Fruit fly (Drosophila melanogaster) whole organism, embryonic: ENCODE results near the gene L2HGDH.

Experiments
- Atf3 ChIP-seq: fragments of 200-800 bp; sonication (Bioruptor generic); optimal IDR thresholded peaks from 3 replicates; lab custom pipeline; 2016; ENCODE audit warnings: missing biosample characterization, missing genetic modification characterization
- Atf6 ChIP-seq: fragments of 200-800 bp; sonication (Bioruptor generic); IDR thresholded peaks from 2 replicates; pipeline ENCODE4 v1.3.6; 2022; ENCODE audit warnings: missing biosample characterization, missing genetic modification characterization
- Bgb ChIP-seq: fragments of 200-800 bp; sonication (Bioruptor generic); IDR thresholded peaks from 2 replicates; pipeline ENCODE4 v1.3.6; 2022; ENCODE audit warnings: missing biosample characterization, missing genetic modification characterization; ENCODE audit not compliant: partially characterized antibody
- CG1024 ChIP-seq: fragments of 200-800 bp; sonication (Bioruptor generic); IDR thresholded peaks from 2 replicates; pipeline ENCODE4 v1.3.6; 2022; ENCODE audit warnings: missing biosample characterization, missing genetic modification characterization
- CG10959 ChIP-seq: fragments of 200-800 bp; sonication (Bioruptor generic); IDR thresholded peaks from 2 replicates; pipeline ENCODE4 v1.3.6; 2022; ENCODE audit warnings: missing biosample characterization, missing genetic modification characterization
- CG10979 ChIP-seq: fragments of 200-800 bp; sonication (Bioruptor generic); optimal IDR thresholded peaks from 2 replicates; lab custom pipeline; 2018; ENCODE audit warnings: missing biosample characterization, mild to moderate bottlenecking, missing genetic modification characterization, moderate library complexity
- CG11504 ChIP-seq: fragments of 200-800 bp; sonication (Bioruptor generic); optimal IDR thresholded peaks from 3 replicates; lab custom pipeline; 2019; ENCODE audit warnings: missing biosample characterization, mild to moderate bottlenecking, missing genetic modification characterization, moderate library complexity
- CG11560 ChIP-seq: fragments of 200-800 bp; sonication (Bioruptor generic); IDR thresholded peaks from 3 replicates; pipeline ENCODE4 v1.3.6; 2022; ENCODE audit warnings: missing biosample characterization, missing genetic modification characterization
- CG12659 ChIP-seq: fragments of 200-800 bp; sonication (Bioruptor generic); optimal IDR thresholded peaks from 3 replicates; lab custom pipeline; 2017; ENCODE audit warnings: mild to moderate bottlenecking, missing biosample characterization, missing genetic modification reagents, missing genetic modification characterization
- CG14441 ChIP-seq: fragments of 200-800 bp; sonication (Bioruptor generic); IDR thresholded peaks from 2 replicates; pipeline ENCODE4 v1.3.6; 2022; ENCODE audit warnings: missing biosample characterization, missing genetic modification characterization
- CG15479 ChIP-seq: fragments of 200-800 bp; sonication (Bioruptor generic); optimal IDR thresholded peaks from 3 replicates; lab custom pipeline; 2019; ENCODE audit warnings: missing biosample characterization, mild to moderate bottlenecking, missing genetic modification characterization, moderate library complexity
- CG1603 ChIP-seq: fragments of 200-800 bp; sonication (Bioruptor generic); optimal IDR thresholded peaks from 2 replicates; lab custom pipeline; 2019; ENCODE audit warnings: missing biosample characterization, mild to moderate bottlenecking, missing genetic modification characterization, moderate library complexity
- CG1647 ChIP-seq: fragments of 200-800 bp; sonication (Bioruptor generic); optimal IDR thresholded peaks from 3 replicates; lab custom pipeline; 2016; ENCODE audit warnings: missing biosample characterization, missing genetic modification characterization
- CG16815 ChIP-seq: fragments of 200-800 bp; sonication (Bioruptor generic); optimal IDR thresholded peaks from 3 replicates; lab custom pipeline; 2017; ENCODE audit warnings: missing biosample characterization, mild to moderate bottlenecking, missing genetic modification characterization
- CG17186 ChIP-seq: fragments of 200-800 bp; sonication (Bioruptor generic); optimal IDR thresholded peaks from 3 replicates; lab custom pipeline; 2017; ENCODE audit warnings: missing biosample characterization, missing genetic modification reagents, missing genetic modification characterization
- CG1832 ChIP-seq: fragments of 200-800 bp; sonication (Bioruptor generic); optimal IDR thresholded peaks from 2 replicates; lab custom pipeline; 2017; ENCODE audit warnings: missing biosample characterization, mild to moderate bottlenecking, missing genetic modification characterization, inconsistent platforms
- CG32772 ChIP-seq: fragments of 200-800 bp; sonication (Bioruptor generic); IDR thresholded peaks from 2 replicates; pipeline ENCODE4 v1.3.6; 2022; ENCODE audit warnings: missing biosample characterization, missing genetic modification characterization
- CG34376 ChIP-seq: fragments of 200-800 bp; sonication (Bioruptor generic); optimal IDR thresholded peaks from 2 replicates; lab custom pipeline; 2018; ENCODE audit warnings: missing biosample characterization, mild to moderate bottlenecking, missing genetic modification characterization
- CG6791 ChIP-seq: fragments of 200-800 bp; sonication (Bioruptor generic); IDR thresholded peaks from 3 replicates; pipeline ENCODE4 v1.3.6; 2022; ENCODE audit warnings: missing biosample characterization, missing genetic modification characterization; ENCODE audit not compliant: partially characterized antibody
- CG8290 ChIP-seq, 3 experiments: fragments of 200-800 bp; sonication (Bioruptor generic); optimal IDR thresholded peaks; 2 replicates each; lab custom pipeline; 2016 to 2019; ENCODE audit warnings: missing biosample characterization in 3 of 3, missing genetic modification characterization in 3 of 3, mild to moderate bottlenecking in 2 of 3, moderate library complexity in 1 of 3
- CG8765 ChIP-seq: fragments of 200-800 bp; sonication (Bioruptor generic); IDR thresholded peaks from 2 replicates; pipeline ENCODE4 v1.3.6; 2022; ENCODE audit warnings: missing biosample characterization, missing genetic modification characterization
- CG9876 ChIP-seq: fragments of 200-800 bp; sonication (Bioruptor generic); optimal IDR thresholded peaks from 2 replicates; lab custom pipeline; 2016; ENCODE audit warnings: missing biosample characterization, missing genetic modification characterization
- CrebB ChIP-seq: fragments of 200-800 bp; sonication (Bioruptor generic); optimal IDR thresholded peaks from 3 replicates; lab custom pipeline; 2018; ENCODE audit warnings: missing biosample characterization, mild to moderate bottlenecking, missing genetic modification characterization
- Dek ChIP-seq: fragments of 200-800 bp; sonication (Bioruptor generic); optimal IDR thresholded peaks from 3 replicates; lab custom pipeline; 2019; ENCODE audit warnings: missing biosample characterization, mild to moderate bottlenecking, missing genetic modification characterization, moderate library complexity
- Dip2 ChIP-seq: fragments of 200-800 bp; sonication (Bioruptor generic); IDR thresholded peaks from 2 replicates; pipeline ENCODE4 v1.3.6; 2022; ENCODE audit warnings: missing biosample characterization, missing genetic modification characterization
- GATAe ChIP-seq: fragments of 200-800 bp; sonication (Bioruptor generic); conservative IDR thresholded peaks from 2 replicates; pipeline ENCODE4 v1.3.6; 2022; ENCODE audit warnings: missing biosample characterization, missing genetic modification characterization
- HLH4C ChIP-seq: fragments of 200-800 bp; sonication (Bioruptor generic); IDR thresholded peaks from 3 replicates; pipeline ENCODE4 v1.3.6; 2022; ENCODE audit warnings: missing biosample characterization, missing genetic modification characterization; ENCODE audit not compliant: partially characterized antibody
- Hand ChIP-seq: fragments of 200-800 bp; sonication (Bioruptor generic); optimal IDR thresholded peaks from 2 replicates; lab custom pipeline; 2017; ENCODE audit warnings: mild to moderate bottlenecking, missing biosample characterization, missing genetic modification reagents, missing genetic modification characterization
- NFAT ChIP-seq: fragments of 200-800 bp; sonication (Bioruptor generic); IDR thresholded peaks from 2 replicates; pipeline ENCODE4 v1.3.6; 2022; ENCODE audit warnings: missing biosample characterization, missing genetic modification characterization
- Nf-YC ChIP-seq: fragments of 200-800 bp; optimal IDR thresholded peaks from 3 replicates; lab custom pipeline; 2019; ENCODE audit warnings: missing biosample characterization, mild to moderate bottlenecking, missing genetic modification characterization, moderate library complexity
- Taf1 ChIP-seq: fragments of 200-800 bp; sonication (Bioruptor generic); IDR thresholded peaks from 2 replicates; pipeline ENCODE4 v1.3.6; 2022; ENCODE audit warnings: missing biosample characterization, missing genetic modification characterization
- YL-1 ChIP-seq: fragments of 200-800 bp; sonication (Bioruptor generic); optimal IDR thresholded peaks from 3 replicates; lab custom pipeline; 2017; ENCODE audit warnings: missing biosample characterization, mild to moderate bottlenecking, missing genetic modification characterization
- ac ChIP-seq: fragments of 200-800 bp; sonication (Bioruptor generic); optimal IDR thresholded peaks from 3 replicates; lab custom pipeline; 2017; ENCODE audit warnings: missing biosample characterization, mild to moderate bottlenecking, missing genetic modification characterization
- bowl ChIP-seq: fragments of 200-800 bp; sonication (Bioruptor generic); IDR thresholded peaks from 2 replicates; pipeline ENCODE4 v1.3.6; 2022; ENCODE audit warnings: missing biosample characterization, missing genetic modification characterization
- cas ChIP-seq: fragments of 200-800 bp; sonication (Bioruptor generic); IDR thresholded peaks from 2 replicates; pipeline ENCODE4 v1.3.6; 2022; ENCODE audit warnings: missing biosample characterization, missing genetic modification characterization
- crol ChIP-seq: fragments of 200-800 bp; sonication (Bioruptor generic); IDR thresholded peaks from 2 replicates; pipeline ENCODE4 v1.3.6; 2022; ENCODE audit warnings: missing biosample characterization, missing genetic modification characterization
- eve ChIP-seq, 2 experiments: fragments of >200 bp; optimal IDR thresholded peaks; 2 replicates each; lab custom pipeline; 2017; ENCODE audit warnings: missing biosample characterization in 2 of 2, missing genetic modification characterization in 2 of 2
- exex ChIP-seq: fragments of 200-800 bp; sonication (Bioruptor generic); optimal IDR thresholded peaks from 4 replicates; lab custom pipeline; 2018; ENCODE audit warnings: missing biosample characterization, mild to moderate bottlenecking, missing genetic modification characterization, moderate library complexity
- gro ChIP-seq: fragments of 200-800 bp; sonication (Bioruptor generic); optimal IDR thresholded peaks from 2 replicates; lab custom pipeline; 2016; ENCODE audit warnings: missing biosample characterization, missing genetic modification characterization
- hbn ChIP-seq: fragments of 200-800 bp; sonication (Bioruptor generic); IDR thresholded peaks from 2 replicates; pipeline ENCODE4 v1.3.6; 2022; ENCODE audit warnings: missing biosample characterization, missing genetic modification characterization; ENCODE audit not compliant: partially characterized antibody
- insv ChIP-seq, 2 experiments: fragments of 200-800 bp; sonication (Bioruptor generic); optimal IDR thresholded peaks; 3 replicates each; lab custom pipeline; 2016 to 2018; ENCODE audit warnings: missing biosample characterization in 2 of 2, missing genetic modification characterization in 2 of 2
- jigr1 ChIP-seq: fragments of 200-800 bp; sonication (Bioruptor generic); IDR thresholded peaks from 3 replicates; pipeline ENCODE4 v1.3.6; 2022; ENCODE audit warnings: missing biosample characterization, missing genetic modification characterization
- kay ChIP-seq: fragments of 200-800 bp; sonication (Bioruptor generic); optimal IDR thresholded peaks from 2 replicates; lab custom pipeline; 2016; ENCODE audit warnings: missing biosample characterization, missing genetic modification characterization
- maf-S ChIP-seq: fragments of 200-800 bp; sonication (Bioruptor generic); optimal IDR thresholded peaks from 2 replicates; lab custom pipeline; 2016; ENCODE audit warnings: missing biosample characterization, missing genetic modification characterization
- peb ChIP-seq: fragments of 200-800 bp; sonication (Bioruptor generic); IDR thresholded peaks from 2 replicates; pipeline ENCODE4 v1.3.6; 2022; ENCODE audit warnings: missing biosample characterization, missing genetic modification characterization
- prd ChIP-seq, 3 experiments: fragments of >200 bp in 2 of 3; fragments of 200-800 bp in 1 of 3; sonication (Bioruptor generic) in 1 of 3; optimal IDR thresholded peaks in 2 of 3; IDR thresholded peaks in 1 of 3; 2 replicates in 2 of 3; 3 replicates in 1 of 3; pipeline versions ENCODE4 v1.3.6 to Lab custom; 2017 to 2022; ENCODE audit warnings: missing biosample characterization in 1 of 3, missing genetic modification characterization in 1 of 3
- sens-2 ChIP-seq: fragments of 200-800 bp; sonication (Bioruptor generic); IDR thresholded peaks from 2 replicates; pipeline ENCODE4 v1.3.6; 2022; ENCODE audit warnings: missing biosample characterization, missing genetic modification characterization
- seq ChIP-seq: fragments of 200-800 bp; sonication (Bioruptor generic); IDR thresholded peaks from 2 replicates; pipeline ENCODE4 v1.3.6; 2022; ENCODE audit warnings: missing biosample characterization, missing genetic modification characterization
- tio ChIP-seq: fragments of 200-800 bp; sonication (Bioruptor generic); optimal IDR thresholded peaks from 2 replicates; lab custom pipeline; 2017; ENCODE audit warnings: missing biosample characterization, missing genetic modification characterization, inconsistent platforms
- zfh1 ChIP-seq: fragments of 200-800 bp; sonication (Bioruptor generic); IDR thresholded peaks from 3 replicates; pipeline ENCODE4 v1.3.6; 2022; ENCODE audit warnings: missing biosample characterization, missing genetic modification characterization

Gene L2HGDH

DNA sequence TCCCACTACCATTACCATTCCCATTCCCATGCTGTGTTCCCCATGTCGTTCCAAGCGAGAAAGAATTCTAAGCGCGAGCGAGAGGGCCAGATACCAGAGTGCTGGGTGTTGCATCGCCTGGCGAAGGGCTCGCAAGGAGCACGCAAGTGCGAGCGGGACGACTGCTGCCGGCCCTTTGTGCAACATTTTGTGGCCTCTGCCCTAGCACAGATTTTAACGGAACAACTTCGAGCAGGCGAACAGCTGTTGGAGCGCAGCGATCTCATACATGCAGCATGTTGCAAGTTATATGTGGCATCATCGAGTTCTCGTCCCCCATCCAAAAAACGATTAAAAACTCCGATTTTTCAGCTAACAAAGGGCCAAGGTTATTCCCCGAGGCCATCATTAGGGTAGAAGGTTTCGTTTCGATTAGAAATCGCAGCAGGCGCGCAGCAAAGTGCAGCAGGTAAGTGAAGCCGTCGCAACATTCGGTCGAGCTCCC lies 26.7 kb downstream of the L2HGDH start (continued):
- TF ChIP-seq CG8765 = no peak
- no peak for TF ChIP-seq CG10979 (tag; lab: Kevin White, UChicago)
- TF ChIP-seq Atf3 (GFP tag; lab: Kevin White, UChicago) = no peak
- TF ChIP-seq tio (GFP tag; lab: Kevin White, UChicago) = no peak
- TF ChIP-seq ac (GFP tag; lab: Kevin White, UChicago) = no peak
- TF ChIP-seq Bgb = 0 out of 2 replicates have a peak, but pooled peaks have one; percentile 18
- no peak for TF ChIP-seq maf-S (GFP tag; lab: Kevin White, UChicago)
- no peak for TF ChIP-seq Atf6 (GFP tag; lab: Robert Waterston, UW)
- TF ChIP-seq CG10959 (GFP tag; lab: Robert Waterston, UW) = no peak
- no peak for TF ChIP-seq CG34376 (GFP tag; lab: Kevin White, UChicago)
- TF ChIP-seq sens-2 (GFP tag; lab: Robert Waterston, UW) = no peak
- no peak for TF ChIP-seq Taf1 (GFP tag; lab: Robert Waterston, UW)
- TF ChIP-seq CG8290 (GFP tag; optimal IDR thresholded peaks at IDR 0.05; lab: Kevin White, UChicago) = no peak
- no peak for TF ChIP-seq CG8290 (tag; optimal IDR thresholded peaks at IDR 0.05; lab: Kevin White, UChicago)
- TF ChIP-seq CG1832 (GFP tag; lab: Kevin White, UChicago) = peak; percentile 95
- TF ChIP-seq eve (GFP tag; optimal IDR thresholded peaks at IDR 0.05; lab: Kevin White, UChicago) = no peak
- TF ChIP-seq CG1024 (GFP tag; lab: Robert Waterston, UW) = no peak
- TF ChIP-seq bowl (GFP tag; lab: Robert Waterston, UW) = no peak
- no peak for TF ChIP-seq gro
- TF ChIP-seq seq = no peak
- TF ChIP-seq zfh1 = no peak
- no peak for TF ChIP-seq prd (optimal IDR thresholded peaks at IDR 0.05; lab: Kevin White, UChicago)
- TF ChIP-seq prd (GFP tag; IDR thresholded peaks at IDR 0.05; lab: Robert Waterston, UW) = no peak
- peak; percentile 73 for TF ChIP-seq CG15479 (GFP tag; lab: Kevin White, UChicago)
- no peak for TF ChIP-seq Dip2
- no peak for TF ChIP-seq CG1603
- no peak for TF ChIP-seq kay
- TF ChIP-seq CG1647 (GFP tag; lab: Kevin White, UChicago) = no peak
- TF ChIP-seq HLH4C (GFP tag; lab: Robert Waterston, UW) = 0 out of 3 replicates have a peak, but pooled peaks have one; percentile 46
- no peak for TF ChIP-seq CG11560 (tag; lab: Robert Waterston, UW)
- no peak for TF ChIP-seq jigr1 (GFP tag; lab: Robert Waterston, UW)
- no peak for TF ChIP-seq YL-1 (GFP tag; lab: Kevin White, UChicago)
- TF ChIP-seq NFAT (GFP tag; lab: Robert Waterston, UW) = peak; percentile 21; the same call in 1 of the 2 replicates
- TF ChIP-seq insv (GFP tag; optimal IDR thresholded peaks at IDR 0.05; lab: Kevin White, UChicago) = peak in 1 of 2 experiments; percentile 64
- no peak for TF ChIP-seq CrebB
- no peak for TF ChIP-seq GATAe (GFP tag; lab: Robert Waterston, UW)
- no peak for TF ChIP-seq CG32772 (GFP tag; lab: Robert Waterston, UW)
- peak; percentile 99 for TF ChIP-seq CG11504 (tag; lab: Kevin White, UChicago)
- no peak for TF ChIP-seq Hand
- TF ChIP-seq peb (GFP tag; lab: Robert Waterston, UW) = no peak
- TF ChIP-seq CG6791 (GFP tag; lab: Robert Waterston, UW) = peak; percentile 73
- TF ChIP-seq Nf-YC (tag; lab: Kevin White, UChicago) = peak; percentile 10
- TF ChIP-seq hbn (GFP tag; lab: Robert Waterston, UW) = no peak; the same call in 1 of the 2 replicates
- TF ChIP-seq CG17186 (GFP tag; lab: Kevin White, UChicago) = no peak
- no peak for TF ChIP-seq CG14441 (GFP tag; lab: Robert Waterston, UW)
- 0 out of 2 replicates have a peak, but pooled peaks have one; percentile 47 for TF ChIP-seq crol (GFP tag; lab: Robert Waterston, UW)
- TF ChIP-seq CG16815 (GFP tag; lab: Kevin White, UChicago) = no peak
- TF ChIP-seq exex (tag; lab: Kevin White, UChicago) = no peak
- no peak for TF ChIP-seq CG12659 (GFP tag; lab: Kevin White, UChicago)
- no peak for TF ChIP-seq Dek (tag; lab: Kevin White, UChicago)
- no peak for TF ChIP-seq CG9876 (GFP tag; lab: Kevin White, UChicago)
- no peak for TF ChIP-seq cas
